Fruit fly (Drosophila melanogaster) whole organism, embryonic: ENCODE results near the gene CG13484.
A peak's percentile ranks its signal among the peaks of the same experiment; 100 is the strongest.

Experiments used
- Abd-B ChIP-seq: fragments of 200-800 bp; sonication (Bioruptor generic); optimal IDR thresholded peaks from 2 replicates; lab custom pipeline; 2018; ENCODE audit warnings: missing biosample characterization, mild to moderate bottlenecking, missing genetic modification characterization, moderate library complexity
- Atf3 ChIP-seq: fragments of 200-800 bp; sonication (Bioruptor generic); optimal IDR thresholded peaks from 3 replicates; lab custom pipeline; 2016; ENCODE audit warnings: missing biosample characterization, missing genetic modification characterization
- CG10366 ChIP-seq: fragments of 200-800 bp; sonication (Bioruptor generic); IDR thresholded peaks from 2 replicates; pipeline ENCODE4 v1.3.6; 2022; ENCODE audit warnings: missing biosample characterization, missing genetic modification characterization
- CG10431 ChIP-seq: fragments of 200-800 bp; sonication (Bioruptor generic); optimal IDR thresholded peaks from 3 replicates; lab custom pipeline; 2018; ENCODE audit warnings: missing biosample characterization, mild to moderate bottlenecking, missing genetic modification characterization
- CG11398 ChIP-seq: fragments of 200-800 bp; sonication (Bioruptor generic); optimal IDR thresholded peaks from 2 replicates; lab custom pipeline; 2016; ENCODE audit warnings: missing biosample characterization, missing genetic modification characterization
- CG11696 ChIP-seq: fragments of 200-800 bp; sonication (Bioruptor generic); IDR thresholded peaks from 2 replicates; pipeline ENCODE4 v1.3.6; 2022; ENCODE audit warnings: missing biosample characterization, missing genetic modification characterization
- CG12219 ChIP-seq: fragments of 200-800 bp; sonication (Bioruptor generic); optimal IDR thresholded peaks from 3 replicates; lab custom pipeline; 2018; ENCODE audit warnings: missing biosample characterization, mild to moderate bottlenecking, missing genetic modification characterization
- CG12659 ChIP-seq: fragments of 200-800 bp; sonication (Bioruptor generic); optimal IDR thresholded peaks from 3 replicates; lab custom pipeline; 2017; ENCODE audit warnings: mild to moderate bottlenecking, missing biosample characterization, missing genetic modification reagents, missing genetic modification characterization
- CG12942 ChIP-seq: fragments of 200-800 bp; sonication (Bioruptor generic); optimal IDR thresholded peaks from 3 replicates; lab custom pipeline; 2016; ENCODE audit warnings: missing biosample characterization, missing genetic modification characterization
- CG13624 ChIP-seq: fragments of 200-800 bp; sonication (Bioruptor generic); optimal IDR thresholded peaks from 2 replicates; lab custom pipeline; 2016; ENCODE audit warnings: missing biosample characterization, missing genetic modification characterization
- CG14860 ChIP-seq: fragments of 200-800 bp; sonication (Bioruptor generic); IDR thresholded peaks from 3 replicates; pipeline ENCODE4 v1.3.6; 2022; ENCODE audit warnings: missing biosample characterization, missing genetic modification characterization; ENCODE audit not compliant: partially characterized antibody
- CG1647 ChIP-seq: fragments of 200-800 bp; sonication (Bioruptor generic); optimal IDR thresholded peaks from 3 replicates; lab custom pipeline; 2016; ENCODE audit warnings: missing biosample characterization, missing genetic modification characterization
- CG18599 ChIP-seq: fragments of 200-800 bp; sonication (Bioruptor generic); optimal IDR thresholded peaks from 3 replicates; lab custom pipeline; 2017; ENCODE audit warnings: missing biosample characterization, missing genetic modification characterization, mild to moderate bottlenecking, moderate library complexity, missing genetic modification reagents
- CG18619 ChIP-seq: fragments of 200-800 bp; sonication (Bioruptor generic); optimal IDR thresholded peaks from 3 replicates; lab custom pipeline; 2017; ENCODE audit warnings: missing biosample characterization, mild to moderate bottlenecking, missing genetic modification characterization
- CG2202 ChIP-seq: fragments of 200-800 bp; sonication (Bioruptor generic); optimal IDR thresholded peaks from 2 replicates; lab custom pipeline; 2018; ENCODE audit warnings: missing biosample characterization, mild to moderate bottlenecking, missing genetic modification characterization
- CG2678 ChIP-seq: fragments of 200-800 bp; sonication (Bioruptor generic); optimal IDR thresholded peaks from 3 replicates; lab custom pipeline; 2019; ENCODE audit warnings: missing biosample characterization, mild to moderate bottlenecking, missing genetic modification characterization, moderate library complexity
- CG31365 ChIP-seq: fragments of 200-800 bp; sonication (Bioruptor generic); optimal IDR thresholded peaks from 2 replicates; lab custom pipeline; 2018; ENCODE audit warnings: missing biosample characterization, mild to moderate bottlenecking, missing genetic modification characterization
- CG31388 ChIP-seq: fragments of 200-800 bp; sonication (Bioruptor generic); optimal IDR thresholded peaks from 2 replicates; lab custom pipeline; 2016; ENCODE audit warnings: missing biosample characterization, missing genetic modification characterization
- CG34422 ChIP-seq: fragments of 200-800 bp; sonication (Bioruptor generic); IDR thresholded peaks from 3 replicates; pipeline ENCODE4 v1.3.6; 2022; ENCODE audit warnings: missing biosample characterization, missing genetic modification characterization
- CG3847 ChIP-seq: fragments of 200-800 bp; sonication (Bioruptor generic); IDR thresholded peaks from 2 replicates; pipeline ENCODE4 v1.3.6; 2022; ENCODE audit warnings: missing biosample characterization, missing genetic modification characterization
- CG8089 ChIP-seq: fragments of 200-800 bp; sonication (Bioruptor generic); optimal IDR thresholded peaks from 3 replicates; lab custom pipeline; 2016; ENCODE audit warnings: missing biosample characterization, missing genetic modification characterization
- CG9727 ChIP-seq: fragments of 200-800 bp; sonication (Bioruptor generic); optimal IDR thresholded peaks from 3 replicates; lab custom pipeline; 2017; ENCODE audit warnings: missing biosample characterization, mild to moderate bottlenecking, missing genetic modification characterization
- Dad ChIP-seq: fragments of 200-800 bp; sonication (Bioruptor generic); optimal IDR thresholded peaks from 3 replicates; lab custom pipeline; 2016; ENCODE audit warnings: missing biosample characterization, missing genetic modification characterization
- Dfd ChIP-seq, 2 experiments: fragments of >200 bp; optimal IDR thresholded peaks; 2 replicates each; lab custom pipeline; 2017; ENCODE audit warnings: missing biosample characterization in 2 of 2, missing genetic modification characterization in 2 of 2
- Gug ChIP-seq: fragments of 200-800 bp; sonication (Bioruptor generic); IDR thresholded peaks from 4 replicates; pipeline ENCODE4 v1.3.6; 2022; ENCODE audit warnings: missing biosample characterization, missing genetic modification characterization
- HLHmδ ChIP-seq: fragments of 200-800 bp; sonication (Bioruptor generic); optimal IDR thresholded peaks from 2 replicates; lab custom pipeline; 2018; ENCODE audit warnings: missing biosample characterization, mild to moderate bottlenecking, missing genetic modification characterization, moderate library complexity
- Hmr ChIP-seq: fragments of 200-800 bp; sonication (Bioruptor generic); optimal IDR thresholded peaks from 3 replicates; lab custom pipeline; 2017; ENCODE audit warnings: mild to moderate bottlenecking, missing biosample characterization, missing genetic modification reagents, missing genetic modification characterization
- Mad ChIP-seq: fragments of 200-800 bp; sonication (Bioruptor generic); optimal IDR thresholded peaks from 2 replicates; lab custom pipeline; 2016; ENCODE audit warnings: missing biosample characterization, missing genetic modification characterization
- Max ChIP-seq: fragments of 200-800 bp; sonication (Bioruptor generic); optimal IDR thresholded peaks from 2 replicates; lab custom pipeline; 2016; ENCODE audit warnings: missing biosample characterization, mild to moderate bottlenecking, missing genetic modification characterization
- Ssrp ChIP-seq: fragments of 200-800 bp; sonication (Bioruptor generic); optimal IDR thresholded peaks from 2 replicates; lab custom pipeline; 2018; ENCODE audit warnings: missing biosample characterization, mild to moderate bottlenecking, missing genetic modification characterization, moderate library complexity
- Usf ChIP-seq: fragments of 200-800 bp; sonication (Bioruptor generic); optimal IDR thresholded peaks from 2 replicates; lab custom pipeline; 2017; ENCODE audit warnings: missing genotype, missing biosample characterization, missing genetic modification characterization
- Xbp1 ChIP-seq: fragments of 200-800 bp; sonication (Bioruptor generic); optimal IDR thresholded peaks from 3 replicates; lab custom pipeline; 2016; ENCODE audit warnings: missing biosample characterization, mild to moderate bottlenecking, missing genetic modification characterization
- ab ChIP-seq: fragments of 200-800 bp; sonication (Bioruptor generic); optimal IDR thresholded peaks from 2 replicates; lab custom pipeline; 2016; ENCODE audit warnings: missing biosample characterization, missing genetic modification characterization
- az2 ChIP-seq: fragments of 200-800 bp; sonication (Bioruptor generic); optimal IDR thresholded peaks from 3 replicates; lab custom pipeline; 2016; ENCODE audit warnings: missing biosample characterization, missing genetic modification characterization
- dati ChIP-seq: fragments of 200-800 bp; sonication (Bioruptor generic); IDR thresholded peaks from 2 replicates; pipeline ENCODE4 v1.3.6; 2022; ENCODE audit warnings: missing biosample characterization, missing genetic modification characterization
- ems ChIP-seq: fragments of 200-800 bp; sonication (Bioruptor generic); optimal IDR thresholded peaks from 3 replicates; lab custom pipeline; 2016; ENCODE audit warnings: missing biosample characterization, missing genetic modification characterization
- ewg ChIP-seq: fragments of 200-800 bp; sonication (Bioruptor generic); optimal IDR thresholded peaks from 3 replicates; lab custom pipeline; 2017; ENCODE audit warnings: mild to moderate bottlenecking, missing biosample characterization, missing genetic modification reagents, missing genetic modification characterization
- hbn ChIP-seq: fragments of 200-800 bp; sonication (Bioruptor generic); IDR thresholded peaks from 2 replicates; pipeline ENCODE4 v1.3.6; 2022; ENCODE audit warnings: missing biosample characterization, missing genetic modification characterization; ENCODE audit not compliant: partially characterized antibody
- kni ChIP-seq: fragments of 200-800 bp; sonication (Bioruptor generic); optimal IDR thresholded peaks from 3 replicates; lab custom pipeline; 2017; ENCODE audit warnings: mild to moderate bottlenecking, missing biosample characterization, missing genetic modification reagents, missing genetic modification characterization
- lmd ChIP-seq: fragments of 200-800 bp; sonication (Bioruptor generic); IDR thresholded peaks from 2 replicates; pipeline ENCODE4 v1.3.6; 2022; ENCODE audit warnings: missing biosample characterization, missing genetic modification characterization
- mld ChIP-seq: fragments of 200-800 bp; sonication (Bioruptor generic); IDR thresholded peaks from 3 replicates; pipeline ENCODE4 v1.3.6; 2022; ENCODE audit warnings: missing biosample characterization, missing genetic modification characterization; ENCODE audit not compliant: partially characterized antibody
- peb ChIP-seq: fragments of 200-800 bp; sonication (Bioruptor generic); IDR thresholded peaks from 2 replicates; pipeline ENCODE4 v1.3.6; 2022; ENCODE audit warnings: missing biosample characterization, missing genetic modification characterization
- psq ChIP-seq: fragments of 200-800 bp; sonication (Bioruptor generic); optimal IDR thresholded peaks from 2 replicates; lab custom pipeline; 2017; ENCODE audit warnings: missing biosample characterization, missing genetic modification characterization
- ranshi ChIP-seq: fragments of 200-800 bp; sonication (Bioruptor generic); IDR thresholded peaks from 2 replicates; pipeline ENCODE4 v1.3.6; 2022; ENCODE audit warnings: missing biosample characterization, missing genetic modification characterization
- run ChIP-seq: fragments of 200-800 bp; sonication (Bioruptor generic); optimal IDR thresholded peaks from 3 replicates; lab custom pipeline; 2018; ENCODE audit warnings: missing biosample characterization, mild to moderate bottlenecking, missing genetic modification characterization
- slbo ChIP-seq: fragments of 200-800 bp; sonication (Bioruptor generic); IDR thresholded peaks from 2 replicates; pipeline ENCODE4 v1.3.6; 2022; ENCODE audit warnings: missing biosample characterization, missing genetic modification characterization
- tin ChIP-seq: fragments of 200-800 bp; sonication (Bioruptor generic); optimal IDR thresholded peaks from 3 replicates; lab custom pipeline; 2016; ENCODE audit warnings: missing biosample characterization, missing genetic modification characterization
- tna ChIP-seq: fragments of 200-800 bp; sonication (Bioruptor generic); IDR thresholded peaks from 2 replicates; pipeline ENCODE4 v1.3.6; 2022; ENCODE audit warnings: missing biosample characterization, missing genetic modification characterization; ENCODE audit not compliant: partially characterized antibody
- wdn ChIP-seq: fragments of 200-800 bp; sonication (Bioruptor generic); IDR thresholded peaks from 2 replicates; pipeline ENCODE4 v1.3.6; 2022; ENCODE audit warnings: missing biosample characterization, missing genetic modification characterization
- wek ChIP-seq: fragments of 200-800 bp; sonication (Bioruptor generic); optimal IDR thresholded peaks from 3 replicates; lab custom pipeline; 2018; ENCODE audit warnings: missing biosample characterization, mild to moderate bottlenecking, missing genetic modification characterization, moderate library complexity
- wor ChIP-seq: fragments of 200-800 bp; sonication (Bioruptor generic); IDR thresholded peaks from 2 replicates; pipeline ENCODE4 v1.3.6; 2022; ENCODE audit warnings: missing biosample characterization, missing genetic modification characterization

Gene CG13484

DNA sequence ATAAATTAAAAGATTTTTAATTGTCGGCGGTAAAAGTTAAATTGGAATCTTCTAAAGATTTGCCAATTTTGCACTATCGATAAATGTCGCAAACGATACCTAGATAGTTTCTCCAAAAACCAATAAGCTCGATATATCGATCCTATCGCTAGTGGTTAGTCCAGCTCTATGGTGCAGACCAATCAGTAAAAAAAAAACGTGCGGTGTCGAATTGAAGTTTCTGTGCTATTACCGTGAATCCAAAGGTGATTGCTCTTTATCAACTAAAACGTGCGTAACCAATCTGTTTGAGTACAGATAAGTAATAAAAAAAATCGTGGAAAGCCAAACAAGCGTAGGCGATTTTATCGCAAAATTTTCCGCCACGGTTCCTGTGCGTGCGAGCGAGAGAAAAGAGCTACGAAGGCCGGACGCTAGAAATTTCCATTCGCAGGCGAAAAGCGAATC is 16.0 kb downstream of the CG13484 start, which contains the start of gene Hsp110 (continued):
- TF ChIP-seq peb (GFP tag; lab: Robert Waterston, UW) = no peak
- no peak for TF ChIP-seq CG3847 (GFP tag; lab: Robert Waterston, UW)
- no peak for TF ChIP-seq ewg (GFP tag; lab: Kevin White, UChicago)
- TF ChIP-seq slbo (GFP tag; lab: Robert Waterston, UW) = peak; percentile 22; the same call in 1 of the 2 replicates
- TF ChIP-seq CG31388 (GFP tag; lab: Kevin White, UChicago) = no peak
- peak; percentile 54 for TF ChIP-seq CG12659
- no peak for TF ChIP-seq Hmr (GFP tag; lab: Kevin White, UChicago)
- TF ChIP-seq CG12942 (GFP tag; lab: Kevin White, UChicago) = no peak
- no peak for TF ChIP-seq psq
- TF ChIP-seq CG1647 (GFP tag; lab: Kevin White, UChicago) = no peak
- no peak for TF ChIP-seq ems
- no peak for TF ChIP-seq CG18619 (GFP tag; lab: Kevin White, UChicago)
- TF ChIP-seq Usf = no peak
- TF ChIP-seq CG10366 = no peak
- peak; percentile 8 for TF ChIP-seq Dad (GFP tag; lab: Kevin White, UChicago)
- TF ChIP-seq CG18599 (GFP tag; lab: Kevin White, UChicago) = peak; percentile 38
- no peak for TF ChIP-seq run (tag; lab: Kevin White, UChicago)
- TF ChIP-seq CG14860 (GFP tag; lab: Robert Waterston, UW) = peak; percentile 98
- TF ChIP-seq ab (GFP tag; lab: Kevin White, UChicago) = no peak
- TF ChIP-seq Ssrp (tag; lab: Kevin White, UChicago) = no peak
- peak; percentile 98 for TF ChIP-seq hbn
- no peak for TF ChIP-seq lmd (GFP tag; lab: Robert Waterston, UW)
- no peak for TF ChIP-seq dati (GFP tag; lab: Robert Waterston, UW)
- TF ChIP-seq Abd-B (GFP tag; lab: Kevin White, UChicago) = no peak
- no peak for TF ChIP-seq wek
- no peak for TF ChIP-seq CG10431 (GFP tag; lab: Kevin White, UChicago)
- TF ChIP-seq CG11696 = no peak
- peak; percentile 99 for TF ChIP-seq mld (GFP tag; lab: Robert Waterston, UW)
- no peak; the same call in 3 of the 4 replicates for TF ChIP-seq Gug
- TF ChIP-seq HLHmδ (GFP tag; lab: Kevin White, UChicago) = no peak
- peak; percentile 5 for TF ChIP-seq Xbp1 (GFP tag; lab: Kevin White, UChicago)
- TF ChIP-seq CG8089 (GFP tag; lab: Kevin White, UChicago) = no peak
- peak; percentile 99 for TF ChIP-seq tna (GFP tag; lab: Robert Waterston, UW)
- peak; percentile 8 for TF ChIP-seq CG31365 (tag; lab: Kevin White, UChicago)
- TF ChIP-seq tin (GFP tag; lab: Kevin White, UChicago) = peak; percentile 21
- no peak for TF ChIP-seq wdn (GFP tag; lab: Robert Waterston, UW)
- TF ChIP-seq CG13624 (GFP tag; lab: Kevin White, UChicago) = peak; percentile 26
- no peak for TF ChIP-seq CG9727
- TF ChIP-seq CG11398 (GFP tag; lab: Kevin White, UChicago) = peak; percentile 25
- TF ChIP-seq CG12219 = no peak
- no peak for TF ChIP-seq az2 (GFP tag; lab: Kevin White, UChicago)
- TF ChIP-seq Dfd (GFP tag; optimal IDR thresholded peaks at IDR 0.05; lab: Kevin White, UChicago) = no peak
- TF ChIP-seq ranshi (GFP tag; lab: Robert Waterston, UW) = no peak
- TF ChIP-seq CG34422 (GFP tag; lab: Robert Waterston, UW) = peak; percentile 83; the same call in 1 of the 3 replicates
- TF ChIP-seq Mad = no peak
- no peak for TF ChIP-seq kni
- TF ChIP-seq CG2678 (tag; lab: Kevin White, UChicago) = peak; percentile 7
- TF ChIP-seq wor (GFP tag; lab: Robert Waterston, UW) = no peak
- TF ChIP-seq Atf3 (GFP tag; lab: Kevin White, UChicago) = no peak
- no peak for TF ChIP-seq CG2202 (tag; lab: Kevin White, UChicago)
- peak; percentile 70 for TF ChIP-seq Max (GFP tag; lab: Kevin White, UChicago)
